Fruit fly (Drosophila melanogaster) whole organism, prepupa: Measurements from ENCODE around the gene CG42828.

Experiments
- Blimp-1 ChIP-seq: fragments of 200-800 bp; sonication (Bioruptor generic); optimal IDR thresholded peaks from 3 replicates; lab custom pipeline; 2017; ENCODE audit warnings: missing biosample characterization, missing genetic modification characterization, mild to moderate bottlenecking, moderate library complexity, missing genetic modification reagents
- CG11902 ChIP-seq: fragments of 200-800 bp; sonication (Bioruptor generic); optimal IDR thresholded peaks from 3 replicates; lab custom pipeline; 2016; ENCODE audit warnings: missing biosample characterization, missing genetic modification characterization
- CG15336 ChIP-seq: fragments of 200-800 bp; sonication (Bioruptor generic); IDR thresholded peaks from 2 replicates; pipeline ENCODE4 v1.3.6; 2022; ENCODE audit warnings: missing biosample characterization, missing genetic modification characterization
- CG16779 ChIP-seq: fragments of 200-800 bp; sonication (Bioruptor generic); optimal IDR thresholded peaks from 3 replicates; lab custom pipeline; 2017; ENCODE audit warnings: missing biosample characterization, mild to moderate bottlenecking, missing genetic modification characterization
- CG3032 ChIP-seq: fragments of 200-800 bp; optimal IDR thresholded peaks from 2 replicates; lab custom pipeline; 2019; ENCODE audit warnings: missing biosample characterization, mild to moderate bottlenecking, missing genetic modification characterization, moderate library complexity
- CG34406 ChIP-seq: fragments of 200-800 bp; sonication (Bioruptor generic); optimal IDR thresholded peaks from 3 replicates; lab custom pipeline; 2016; ENCODE audit warnings: missing biosample characterization, missing genetic modification characterization
- CG4318 ChIP-seq: fragments of 200-800 bp; sonication (Bioruptor generic); optimal IDR thresholded peaks from 3 replicates; lab custom pipeline; 2017; ENCODE audit warnings: missing biosample characterization, mild to moderate bottlenecking, missing genetic modification characterization
- CG6163 ChIP-seq: fragments of 200-800 bp; sonication (Bioruptor generic); IDR thresholded peaks from 3 replicates; pipeline ENCODE4 v1.3.6; 2022; ENCODE audit warnings: missing biosample characterization, missing genetic modification characterization
- CG6276 ChIP-seq: fragments of 200-800 bp; sonication (Bioruptor generic); optimal IDR thresholded peaks from 2 replicates; lab custom pipeline; 2017; ENCODE audit warnings: missing biosample characterization, mild to moderate bottlenecking, missing genetic modification characterization
- CG6808 ChIP-seq: fragments of 200-800 bp; sonication (Bioruptor generic); optimal IDR thresholded peaks from 3 replicates; lab custom pipeline; 2017; ENCODE audit warnings: missing biosample characterization, missing genetic modification characterization, mild to moderate bottlenecking, moderate library complexity, missing genetic modification reagents
- CG7368 ChIP-seq: fragments of 200-800 bp; sonication (Bioruptor generic); optimal IDR thresholded peaks from 3 replicates; lab custom pipeline; 2016; ENCODE audit warnings: missing biosample characterization, missing genetic modification characterization
- CG8119 ChIP-seq: fragments of 200-800 bp; sonication (Bioruptor generic); IDR thresholded peaks from 3 replicates; pipeline ENCODE4 v1.3.6; 2022; ENCODE audit warnings: missing biosample characterization, missing genetic modification characterization
- CG8319 ChIP-seq: fragments of 200-800 bp; sonication (Bioruptor generic); optimal IDR thresholded peaks from 3 replicates; lab custom pipeline; 2016; ENCODE audit warnings: missing biosample characterization, missing genetic modification characterization
- CG8632 ChIP-seq: fragments of 200-800 bp; sonication (Bioruptor generic); optimal IDR thresholded peaks from 3 replicates; lab custom pipeline; 2016; ENCODE audit warnings: missing biosample characterization, missing genetic modification characterization
- CG9139 ChIP-seq: fragments of 200-800 bp; sonication (Bioruptor generic); optimal IDR thresholded peaks from 3 replicates; lab custom pipeline; 2017; ENCODE audit warnings: missing biosample characterization, mild to moderate bottlenecking, missing genetic modification characterization
- Eip78C ChIP-seq: fragments of 200-800 bp; sonication (Bioruptor generic); peaks from one replicate; lab custom pipeline; 2016; ENCODE audit warnings: missing biosample characterization, missing genetic modification characterization
- Ets21C ChIP-seq: fragments of 200-800 bp; sonication (Bioruptor generic); optimal IDR thresholded peaks from 3 replicates; lab custom pipeline; 2016; ENCODE audit warnings: missing biosample characterization, missing genetic modification characterization
- Hr38 ChIP-seq: sonication (Bioruptor generic); optimal IDR thresholded peaks from 2 replicates; lab custom pipeline; 2016; ENCODE audit warnings: missing biosample characterization, missing genetic modification characterization
- Hr39 ChIP-seq: fragments of 200-800 bp; sonication (Bioruptor generic); optimal IDR thresholded peaks from 2 replicates; lab custom pipeline; 2016; ENCODE audit warnings: missing biosample characterization, missing genetic modification characterization
- Lpt ChIP-seq: fragments of 200-800 bp; sonication (Bioruptor generic); optimal IDR thresholded peaks from 3 replicates; lab custom pipeline; 2016; ENCODE audit warnings: missing biosample characterization, missing genetic modification characterization
- Met ChIP-seq: fragments of 200-800 bp; sonication (Bioruptor generic); optimal IDR thresholded peaks from 3 replicates; lab custom pipeline; 2016; ENCODE audit warnings: missing biosample characterization, missing genetic modification characterization
- OdsH ChIP-seq: fragments of 200-800 bp; sonication (Bioruptor generic); optimal IDR thresholded peaks from 3 replicates; lab custom pipeline; 2016; ENCODE audit warnings: missing biosample characterization, missing genetic modification characterization
- Smox ChIP-seq: fragments of 200-800 bp; sonication (Bioruptor generic); optimal IDR thresholded peaks from 3 replicates; lab custom pipeline; 2016; ENCODE audit warnings: missing biosample characterization, missing genetic modification characterization
- Sox15 ChIP-seq: fragments of 200-800 bp; sonication (Bioruptor generic); optimal IDR thresholded peaks from 3 replicates; lab custom pipeline; 2016; ENCODE audit warnings: missing biosample characterization, missing genetic modification characterization
- acj6 ChIP-seq: fragments of 200-800 bp; sonication (Bioruptor generic); optimal IDR thresholded peaks from 3 replicates; lab custom pipeline; 2016; ENCODE audit warnings: missing biosample characterization, missing genetic modification characterization
- dsx ChIP-seq: fragments of 200-800 bp; optimal IDR thresholded peaks from 3 replicates; lab custom pipeline; 2019; ENCODE audit warnings: missing biosample characterization, mild to moderate bottlenecking, missing genetic modification characterization, moderate library complexity; ENCODE audit not compliant: poor library complexity, severe bottlenecking
- eg ChIP-seq: fragments of 200-800 bp; sonication (Bioruptor generic); IDR thresholded peaks from 3 replicates; pipeline ENCODE4 v1.3.6; 2022; ENCODE audit warnings: missing biosample characterization, missing genetic modification characterization
- esn ChIP-seq: fragments of 200-800 bp; sonication (Bioruptor generic); optimal IDR thresholded peaks from 2 replicates; lab custom pipeline; 2016; ENCODE audit warnings: missing biosample characterization, mild to moderate bottlenecking, missing genetic modification characterization, moderate library complexity
- fd59A ChIP-seq: fragments of 200-800 bp; sonication (Bioruptor generic); optimal IDR thresholded peaks from 2 replicates; lab custom pipeline; 2017; ENCODE audit warnings: missing biosample characterization, mild to moderate bottlenecking, missing genetic modification characterization, missing genetic modification reagents
- fd85E ChIP-seq: fragments of 200-800 bp; sonication (Bioruptor generic); optimal IDR thresholded peaks from 3 replicates; lab custom pipeline; 2016; ENCODE audit warnings: missing biosample characterization, missing genetic modification characterization
- fkh ChIP-seq: fragments of 200-800 bp; sonication (Bioruptor generic); optimal IDR thresholded peaks from 3 replicates; lab custom pipeline; 2017; ENCODE audit warnings: missing biosample characterization, mild to moderate bottlenecking, missing genetic modification characterization, moderate library complexity
- net ChIP-seq: fragments of 200-800 bp; sonication (Bioruptor generic); optimal IDR thresholded peaks from 3 replicates; lab custom pipeline; 2016; ENCODE audit warnings: missing biosample characterization, missing genetic modification characterization
- pdm3 ChIP-seq: fragments of 200-800 bp; sonication (Bioruptor generic); optimal IDR thresholded peaks from 3 replicates; lab custom pipeline; 2016; ENCODE audit warnings: missing biosample characterization, missing genetic modification characterization
- salr ChIP-seq, 2 experiments: fragments of 200-800 bp; sonication (Bioruptor generic); optimal IDR thresholded peaks; 3 replicates each; lab custom pipeline; 2016 to 2018; ENCODE audit warnings: missing biosample characterization in 2 of 2, missing genetic modification characterization in 2 of 2, mild to moderate bottlenecking in 1 of 2
- spab ChIP-seq: fragments of 200-800 bp; sonication (Bioruptor generic); optimal IDR thresholded peaks from 2 replicates; lab custom pipeline; 2017; ENCODE audit warnings: missing biosample characterization, mild to moderate bottlenecking, missing genetic modification characterization, missing genetic modification reagents
- ss ChIP-seq, 2 experiments: fragments of 200-800 bp; sonication (Bioruptor generic); optimal IDR thresholded peaks; 2 replicates in 1 of 2; 3 replicates in 1 of 2; lab custom pipeline; 2017 to 2018; ENCODE audit warnings: mild to moderate bottlenecking in 2 of 2, missing biosample characterization in 2 of 2, missing genetic modification characterization in 2 of 2, moderate library complexity in 1 of 2

Gene CG42828

dm6 chr3R:23417650-23418049 lies 44.1 kb downstream of the CG42828 start (continued):
- TF ChIP-seq net (no peak), CG6276 (peak; percentile 26), CG3032 (tag; lab: Kevin White, UChicago) (no peak), Hr38 (no peak), CG16779 (tag; lab: Kevin White, UChicago) (no peak), Smox (GFP tag; lab: Kevin White, UChicago) (peak; percentile 43), CG6808 (GFP tag; lab: Kevin White, UChicago) (no peak), CG15336 (GFP tag; lab: Robert Waterston, UW) (peak; percentile 30; the same call in 1 of the 2 replicates), Ets21C (GFP tag; lab: Kevin White, UChicago) (no peak), eg (GFP tag; lab: Robert Waterston, UW) (peak; percentile 65), CG6163 (GFP tag; lab: Robert Waterston, UW) (no peak; the same call in 2 of the 3 replicates), Hr39 (peak; percentile 63), Eip78C (GFP tag; lab: Kevin White, UChicago) (peak; percentile 68), CG9139 (GFP tag; lab: Kevin White, UChicago) (no peak), fd59A (no peak), CG4318 (GFP tag; lab: Kevin White, UChicago) (peak; percentile 37), Blimp-1 (no peak), ss (GFP tag; optimal IDR thresholded peaks at IDR 0.05; lab: Kevin White, UChicago) (no peak), fkh (no peak), CG8319 (GFP tag; lab: Kevin White, UChicago) (no peak), salr (GFP tag; optimal IDR thresholded peaks at IDR 0.05; lab: Kevin White, UChicago) (peak in 1 of 2 experiments; percentile 0), dsx (GFP tag; lab: Kevin White, UChicago) (no peak), esn (GFP tag; lab: Kevin White, UChicago) (peak; percentile 36), Sox15 (GFP tag; lab: Kevin White, UChicago) (no peak), fd85E (GFP tag; lab: Kevin White, UChicago) (no peak), CG7368 (GFP tag; lab: Kevin White, UChicago) (no peak), CG8632 (GFP tag; lab: Kevin White, UChicago) (no peak), CG34406 (GFP tag; lab: Kevin White, UChicago) (no peak), spab (GFP tag; lab: Kevin White, UChicago) (no peak), pdm3 (GFP tag; lab: Kevin White, UChicago) (peak; percentile 23), CG8119 (peak; percentile 60; the same call in 2 of the 3 replicates), Lpt (no peak), CG11902 (GFP tag; lab: Kevin White, UChicago) (no peak), acj6 (GFP tag; lab: Kevin White, UChicago) (peak; percentile 20)

- TF ChIP-seq esn (GFP tag; lab: Kevin White, UChicago): no peak
- TF ChIP-seq OdsH (GFP tag; lab: Kevin White, UChicago): no peak
- TF ChIP-seq Met: no peak
- TF ChIP-seq acj6 (GFP tag; lab: Kevin White, UChicago): no peak
- TF ChIP-seq CG11902 (GFP tag; lab: Kevin White, UChicago): no peak
Measured at dm6 chr3R:23421925-23422324, 48.4 kb downstream of the CG42828 start.
